Fruit fly (Drosophila melanogaster) Kc167 (cell line): ENCODE results near the gene Snx3.

Experiments used
- Myc ChIP-seq: fragments of >200 bp; optimal IDR thresholded peaks from 2 replicates; lab custom pipeline; 2017; ENCODE audit warnings: missing external identifiers
- Sin3A ChIP-seq: fragments of >200 bp; optimal IDR thresholded peaks from 2 replicates; lab custom pipeline; 2018; ENCODE audit warnings: missing external identifiers
- h ChIP-seq: fragments of >200 bp; optimal IDR thresholded peaks from 3 replicates; lab custom pipeline; 2018; ENCODE audit warnings: missing external identifiers
- insv ChIP-seq: fragments of >200 bp; optimal IDR thresholded peaks from 3 replicates; lab custom pipeline; 2018; ENCODE audit warnings: missing external identifiers
- psq ChIP-seq: fragments of >200 bp; optimal IDR thresholded peaks from 2 replicates; lab custom pipeline; 2017; ENCODE audit warnings: missing external identifiers
- ttk ChIP-seq: sonication (Bioruptor generic); optimal IDR thresholded peaks from 2 replicates; lab custom pipeline; 2017; ENCODE audit warnings: missing external identifiers

The Snx3 gene

DNA sequence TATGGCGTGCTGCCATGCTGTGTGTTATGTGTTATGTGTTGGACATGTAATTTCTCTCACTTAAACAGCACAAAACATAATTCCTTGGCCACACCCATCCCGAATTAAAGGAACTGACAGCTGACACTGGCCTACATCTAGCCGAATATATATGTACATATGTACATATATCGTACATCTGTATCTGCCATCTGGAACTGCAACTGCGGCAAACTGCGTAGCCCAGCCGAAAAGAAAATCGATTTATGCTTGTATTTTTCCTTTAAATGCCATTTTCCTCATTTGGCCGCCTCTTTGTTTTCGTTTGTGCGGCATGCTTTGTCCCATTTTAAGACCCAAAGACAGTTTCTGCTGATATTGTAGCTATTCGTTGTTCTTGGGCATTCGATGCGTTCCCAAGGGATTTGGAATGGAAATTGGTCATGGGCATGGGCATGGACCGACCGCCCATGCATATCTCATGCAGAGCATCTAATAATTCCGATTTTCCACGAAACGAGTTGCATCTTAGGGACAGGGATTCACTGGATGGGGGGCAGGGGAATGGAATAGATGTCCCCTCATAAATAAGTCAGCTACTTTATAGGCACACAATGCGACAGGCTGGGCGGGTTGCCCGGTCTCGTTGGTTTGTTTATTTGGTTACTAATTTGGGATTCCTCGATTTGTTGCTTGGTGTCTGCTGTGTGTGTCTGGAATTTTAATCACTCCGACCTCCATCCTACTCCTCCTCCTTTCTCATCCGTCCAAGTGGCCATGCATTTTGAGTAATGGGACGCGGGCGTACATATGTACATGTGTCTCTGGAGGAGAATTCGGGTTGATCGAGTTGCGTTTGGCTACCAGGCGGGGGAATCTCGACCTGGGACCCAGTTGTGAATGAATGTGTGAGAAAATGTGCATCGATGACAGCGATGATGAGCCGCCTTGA lies 21.5 kb downstream of the Snx3 start:
- TF ChIP-seq ttk (lab: Kevin White, UChicago) (no peak), h (lab: Kevin White, UChicago) (no peak), Myc (no peak)

DNA sequence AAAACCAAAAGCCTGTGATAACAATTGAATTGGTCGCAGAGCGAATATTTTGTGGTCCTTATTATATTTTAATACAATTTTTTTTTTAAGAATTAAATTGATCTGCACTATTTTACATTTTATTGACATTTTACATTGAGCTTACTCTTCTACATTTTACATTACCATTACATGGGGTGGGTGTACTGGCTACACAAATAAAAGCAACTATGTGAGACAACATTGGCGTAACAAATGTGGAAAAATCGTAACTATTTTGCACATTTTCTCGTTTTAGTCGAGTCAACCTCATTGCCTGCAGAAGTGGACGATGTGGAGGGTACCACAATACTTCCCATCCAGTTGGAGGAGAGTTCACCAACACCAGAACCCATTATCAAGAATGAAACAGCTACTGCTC lies 22.7 kb downstream of the Snx3 start:
- no peak for TF ChIP-seq Sin3A (lab: Kevin White, UChicago)
- TF ChIP-seq ttk (lab: Kevin White, UChicago), result no peak
- no peak for TF ChIP-seq insv (lab: Kevin White, UChicago)

DNA sequence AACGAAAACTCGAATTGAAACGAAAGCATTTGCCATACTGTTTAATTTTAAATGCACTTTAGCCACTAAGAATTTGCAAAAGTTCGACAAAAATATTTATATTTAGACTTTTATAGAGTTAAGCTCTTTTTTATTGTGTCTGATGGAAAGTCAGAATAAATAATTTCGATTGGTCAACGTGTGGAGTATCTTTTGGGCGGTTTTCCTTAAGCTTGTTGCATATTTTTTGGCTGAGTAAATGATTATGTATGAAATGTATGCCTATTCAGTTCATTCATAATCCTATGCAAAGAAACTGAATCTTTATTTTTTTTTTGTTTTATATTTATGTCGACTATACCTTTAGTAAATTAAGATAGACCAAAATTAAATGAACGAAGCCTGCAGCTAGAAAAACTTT lies 24.9 kb downstream of the Snx3 start:
- TF ChIP-seq insv (lab: Kevin White, UChicago), result no peak
- TF ChIP-seq psq, result no peak
- TF ChIP-seq ttk (lab: Kevin White, UChicago), result no peak
- no peak for TF ChIP-seq Myc
- no peak for TF ChIP-seq Sin3A (lab: Kevin White, UChicago)
- TF ChIP-seq h (lab: Kevin White, UChicago), result no peak

- TF ChIP-seq Myc (no peak), Sin3A (lab: Kevin White, UChicago) (no peak), ttk (lab: Kevin White, UChicago) (no peak), h (lab: Kevin White, UChicago) (no peak), insv (lab: Kevin White, UChicago) (no peak), psq (no peak)
Measured at dm6 chr3R:12653511-12654252, 25.9 kb downstream of the Snx3 start.

dm6 chr3R:12654253-12654623 lies 26.4 kb downstream of the Snx3 start, which contains the start of gene CG6225:
Gene CG6225 (plus strand): TSS chr3R:12654577.
- TF ChIP-seq insv (lab: Kevin White, UChicago) (no peak), ttk (lab: Kevin White, UChicago) (no peak), h (lab: Kevin White, UChicago) (no peak), Sin3A (lab: Kevin White, UChicago) (no peak), Myc (no peak), psq (no peak)

dm6 chr3R:12656946-12657566 lies 29.2 kb downstream of the Snx3 start:
- TF ChIP-seq h (lab: Kevin White, UChicago) (no peak), Sin3A (lab: Kevin White, UChicago) (no peak), insv (lab: Kevin White, UChicago) (no peak), psq (no peak), ttk (lab: Kevin White, UChicago) (no peak), Myc (no peak)

DNA sequence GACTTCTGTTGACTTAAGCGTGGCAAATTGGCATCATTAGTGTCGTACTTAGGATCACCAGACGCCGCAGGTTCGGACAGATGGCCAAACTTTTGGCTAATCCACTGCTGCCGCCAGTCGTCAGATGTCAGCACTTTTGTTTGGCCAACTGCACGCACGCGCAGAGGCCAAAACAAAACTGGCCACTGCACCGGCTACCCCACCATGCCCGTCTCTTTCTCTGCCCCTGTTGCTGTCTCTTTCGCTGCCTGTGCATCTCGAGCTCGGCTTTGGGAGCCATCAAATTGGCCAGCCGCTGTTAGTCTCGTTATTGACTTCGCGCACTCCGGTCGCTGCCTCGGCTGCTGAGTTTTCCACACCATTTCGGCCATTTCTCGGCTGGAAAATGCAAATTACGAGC lies 34.7 kb downstream of the Snx3 start, which contains the start of gene CG14395:
CG14395 (plus strand) TSS at position 301 of the 400 bp plus-strand sequence.
- TF ChIP-seq psq, result no peak
- no peak for TF ChIP-seq insv (lab: Kevin White, UChicago)
- TF ChIP-seq Myc, result no peak
- TF ChIP-seq ttk (lab: Kevin White, UChicago), result no peak
- no peak for TF ChIP-seq Sin3A (lab: Kevin White, UChicago)
- TF ChIP-seq h (lab: Kevin White, UChicago), result no peak

DNA sequence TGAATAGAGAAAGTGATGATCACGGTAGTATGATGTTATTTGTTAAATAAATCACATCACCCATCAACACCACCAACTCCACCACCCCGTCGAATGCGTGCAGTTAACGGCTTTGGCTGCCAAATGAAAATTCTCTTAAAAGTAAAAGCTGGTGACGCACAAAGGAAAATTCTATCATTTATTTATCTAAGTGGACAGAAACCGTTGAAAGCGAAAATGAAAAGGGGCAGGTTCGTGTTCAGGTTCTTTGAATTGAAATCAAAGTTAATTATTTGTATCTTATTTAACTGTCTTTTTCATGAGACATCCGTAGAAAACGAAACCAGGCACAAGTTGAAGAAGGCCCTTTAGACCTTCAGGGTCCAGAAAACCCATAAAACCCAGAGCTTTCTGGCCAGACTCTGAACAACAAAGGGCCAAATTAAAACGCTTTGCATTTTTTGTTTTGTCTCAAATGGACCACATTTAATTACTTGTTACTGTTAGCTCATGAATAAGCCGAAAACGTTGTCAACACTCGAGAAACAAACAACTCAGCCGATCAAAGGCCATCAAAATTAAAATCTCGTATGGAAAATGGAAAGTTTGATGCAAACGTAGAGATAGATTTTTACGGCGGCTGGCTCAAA lies 38.5 kb downstream of the Snx3 start:
- no peak for TF ChIP-seq h (lab: Kevin White, UChicago)
- TF ChIP-seq Sin3A (lab: Kevin White, UChicago), result no peak
- TF ChIP-seq insv (lab: Kevin White, UChicago), result no peak
- no peak for TF ChIP-seq psq
- TF ChIP-seq ttk (lab: Kevin White, UChicago), result no peak
- TF ChIP-seq Myc, result no peak

- TF ChIP-seq insv (lab: Kevin White, UChicago) (no peak), Myc (no peak), psq (no peak), h (lab: Kevin White, UChicago) (no peak)
Measured at dm6 chr3R:12674041-12674623, 46.3 kb downstream of the Snx3 start, which contains the start of gene Gnmt. Gene Gnmt (plus strand): TSS chr3R:12674608.

DNA sequence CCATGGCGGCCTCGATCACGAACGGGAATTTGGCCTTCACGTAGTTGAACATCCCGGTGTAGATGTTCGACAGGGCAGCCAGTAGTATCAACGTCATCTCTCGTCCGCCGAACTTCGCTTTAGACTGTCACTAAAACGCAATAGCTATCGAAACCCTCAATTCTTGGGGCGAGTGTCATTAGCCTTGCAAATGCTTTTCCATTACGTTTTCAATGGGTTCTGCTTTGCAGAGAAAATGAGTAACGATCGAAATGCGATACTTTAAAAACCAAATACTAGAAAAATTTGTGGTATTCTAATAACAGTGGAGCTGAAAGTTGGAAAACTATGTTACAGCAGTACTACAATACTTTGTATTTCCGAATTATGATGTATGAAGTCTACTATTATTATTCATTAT lies 48.3 kb downstream of the Snx3 start, which contains the start of gene CG43630:
CG43630 (minus strand) TSS at position 101 of the 400 bp plus-strand sequence.
- no peak for TF ChIP-seq Sin3A (lab: Kevin White, UChicago)
- no peak for TF ChIP-seq h (lab: Kevin White, UChicago)
- no peak for TF ChIP-seq Myc
- no peak for TF ChIP-seq ttk (lab: Kevin White, UChicago)

DNA sequence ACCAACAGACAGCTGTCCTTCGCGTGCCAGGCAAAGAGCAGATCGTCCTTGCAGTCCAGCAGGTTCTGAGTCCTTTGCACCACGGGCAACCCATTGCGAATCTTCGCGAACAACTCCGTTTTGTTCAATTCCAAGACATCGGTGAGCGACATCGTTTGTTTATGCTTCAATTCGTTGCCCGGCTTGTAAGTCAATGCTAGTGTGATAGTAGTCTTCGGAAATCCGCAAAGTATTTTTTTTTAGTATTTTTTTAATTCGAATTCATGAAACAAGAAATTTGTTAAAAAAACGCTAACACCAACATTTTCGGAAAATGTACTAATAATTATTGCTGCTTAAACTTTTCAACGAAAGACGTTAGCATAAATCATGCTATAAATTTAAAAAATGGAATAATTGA lies 51.0 kb downstream of the Snx3 start, which contains the start of gene mbo:
mbo (minus strand) TSS at position 203 of the 400 bp plus-strand sequence.
- no peak for TF ChIP-seq insv (lab: Kevin White, UChicago)
- TF ChIP-seq h (lab: Kevin White, UChicago), result no peak
- no peak for TF ChIP-seq Sin3A (lab: Kevin White, UChicago)
- no peak for TF ChIP-seq Myc
- TF ChIP-seq psq, result no peak
- TF ChIP-seq ttk (lab: Kevin White, UChicago), result no peak
